Worm (Caenorhabditis elegans) whole organism, young adult: Measurements from ENCODE around the gene C37H5.5.

Experiments used
- F22D6.2 ChIP-seq: sonication (generic microtip); optimal IDR thresholded peaks from 2 replicates; lab custom pipeline; 2016; ENCODE audit warnings: mild to moderate bottlenecking, missing genetic modification characterization, missing compliant biosample characterization
- F33H1.4 ChIP-seq: fragments of 200-800 bp; sonication (Bioruptor generic); IDR thresholded peaks from 2 replicates; pipeline ENCODE4 v1.3.6; 2022; ENCODE audit warnings: missing genetic modification reagents, missing genetic modification characterization, missing compliant biosample characterization
- F52B5.7 ChIP-seq: sonication (generic microtip); optimal IDR thresholded peaks from 2 replicates; lab custom pipeline; 2016; ENCODE audit warnings: mild to moderate bottlenecking, missing genetic modification characterization, missing compliant biosample characterization
- F57C9.4 ChIP-seq: sonication (generic microtip); optimal IDR thresholded peaks from 2 replicates; lab custom pipeline; 2017; ENCODE audit warnings: mild to moderate bottlenecking, missing genetic modification characterization, missing compliant biosample characterization
- K12H6.12 ChIP-seq: fragments of 200-800 bp; sonication (Bioruptor generic); optimal IDR thresholded peaks from 2 replicates; lab custom pipeline; 2018; ENCODE audit warnings: mild to moderate bottlenecking, missing genetic modification characterization, missing compliant biosample characterization
- Y79H2A.3 ChIP-seq: fragments of 200-800 bp; sonication (Bioruptor generic); conservative IDR thresholded peaks from 2 replicates; pipeline ENCODE4 v1.3.6; 2022; ENCODE audit warnings: missing genetic modification reagents, missing genetic modification characterization, missing compliant biosample characterization
- Y95B8A.8 ChIP-seq: fragments of 200-800 bp; sonication (Bioruptor generic); IDR thresholded peaks from 2 replicates; pipeline ENCODE4 v1.3.6; 2022; ENCODE audit warnings: missing genetic modification reagents, missing genetic modification characterization, missing compliant biosample characterization
- aptf-2 ChIP-seq: fragments of 200-800 bp; sonication (Bioruptor generic); conservative IDR thresholded peaks from 2 replicates; pipeline ENCODE4 v1.3.6; 2022; ENCODE audit warnings: missing genetic modification reagents, missing genetic modification characterization, missing compliant biosample characterization
- attf-3 ChIP-seq: fragments of 200-800 bp; sonication (Bioruptor generic); conservative IDR thresholded peaks from 2 replicates; pipeline ENCODE4 v1.3.6; 2022; ENCODE audit warnings: missing genetic modification reagents, missing genetic modification characterization, missing compliant biosample characterization
- attf-6 ChIP-seq: fragments of 200-800 bp; sonication (Bioruptor generic); IDR thresholded peaks from 2 replicates; pipeline ENCODE4 v1.3.6; 2022; ENCODE audit warnings: missing genetic modification reagents, missing genetic modification characterization, missing compliant biosample characterization
- bed-1 ChIP-seq: fragments of 200-800 bp; sonication (Bioruptor generic); IDR thresholded peaks from 2 replicates; pipeline ENCODE4 v1.3.6; 2022; ENCODE audit warnings: missing genetic modification reagents, missing genetic modification characterization, missing compliant biosample characterization
- bed-2 ChIP-seq: fragments of 200-800 bp; sonication (Bioruptor generic); IDR thresholded peaks from 2 replicates; pipeline ENCODE4 v1.3.6; 2022; ENCODE audit warnings: missing genetic modification reagents, missing genetic modification characterization, missing compliant biosample characterization
- cebp-1 ChIP-seq, 2 experiments: fragments of 200-800 bp in 1 of 2; sonication (Bioruptor generic) in 1 of 2; sonication (generic microtip) in 1 of 2; IDR thresholded peaks in 1 of 2; optimal IDR thresholded peaks in 1 of 2; 2 replicates each; pipeline versions ENCODE4 v1.3.6 to Lab custom; 2017 to 2022; ENCODE audit warnings: missing compliant biosample characterization in 2 of 2, missing genetic modification characterization in 2 of 2, mild to moderate bottlenecking in 1 of 2, missing genetic modification reagents in 1 of 2, moderate library complexity in 1 of 2
- ceh-100 ChIP-seq: fragments of 200-800 bp; sonication (Bioruptor generic); IDR thresholded peaks from 2 replicates; pipeline ENCODE4 v1.3.6; 2022; ENCODE audit warnings: missing genetic modification reagents, missing genetic modification characterization, missing compliant biosample characterization
- ceh-58 ChIP-seq: fragments of 200-800 bp; sonication (Bioruptor generic); IDR thresholded peaks from 2 replicates; pipeline ENCODE4 v1.3.6; 2022; ENCODE audit warnings: missing genetic modification characterization, missing compliant biosample characterization
- dox-1 ChIP-seq: fragments of 200-800 bp; sonication (Bioruptor generic); IDR thresholded peaks from 2 replicates; pipeline ENCODE4 v1.3.6; 2022; ENCODE audit warnings: missing genetic modification reagents, missing genetic modification characterization, missing compliant biosample characterization
- dpl-1 ChIP-seq: fragments of 150-350 bp; optimal IDR thresholded peaks from 2 replicates; lab custom pipeline; 2014; ENCODE audit warnings: missing biosample characterization, missing genetic modification reagents, missing genetic modification characterization
- egl-44 ChIP-seq: fragments of 200-800 bp; sonication (Bioruptor generic); IDR thresholded peaks from 2 replicates; pipeline ENCODE4 v1.3.6; 2022; ENCODE audit warnings: missing genetic modification reagents, missing genetic modification characterization, missing compliant biosample characterization
- hlh-26 ChIP-seq: fragments of 200-800 bp; sonication (Bioruptor generic); conservative IDR thresholded peaks from 2 replicates; pipeline ENCODE4 v1.3.6; 2022; ENCODE audit warnings: missing genetic modification reagents, missing genetic modification characterization, missing compliant biosample characterization
- hmg-1.2 ChIP-seq: fragments of 200-800 bp; sonication (Bioruptor generic); IDR thresholded peaks from 2 replicates; pipeline ENCODE4 v1.3.6; 2022; ENCODE audit warnings: missing genetic modification reagents, missing genetic modification characterization, missing compliant biosample characterization
- hsf-1 ChIP-seq: fragments of 200-800 bp; sonication (Bioruptor generic); IDR thresholded peaks from 2 replicates; pipeline ENCODE4 v1.3.6; 2022; ENCODE audit warnings: missing genetic modification reagents, missing genetic modification characterization, missing compliant biosample characterization
- let-526 ChIP-seq: fragments of 200-800 bp; sonication (Bioruptor generic); IDR thresholded peaks from 2 replicates; pipeline ENCODE4 v1.3.6; 2022; ENCODE audit warnings: missing genetic modification reagents, missing genetic modification characterization, missing compliant biosample characterization
- lsl-1 ChIP-seq: fragments of 200-800 bp; sonication (Bioruptor generic); optimal IDR thresholded peaks from 2 replicates; lab custom pipeline; 2018; ENCODE audit warnings: mild to moderate bottlenecking, missing genetic modification characterization, moderate library complexity, missing compliant biosample characterization
- madf-10 ChIP-seq: sonication (generic microtip); optimal IDR thresholded peaks from 2 replicates; lab custom pipeline; 2016; ENCODE audit warnings: mild to moderate bottlenecking, missing genetic modification characterization, missing compliant biosample characterization
- madf-6 ChIP-seq: fragments of 200-800 bp; sonication (Bioruptor generic); IDR thresholded peaks from 2 replicates; pipeline ENCODE4 v1.3.6; 2022; ENCODE audit warnings: missing genetic modification reagents, missing genetic modification characterization, missing compliant biosample characterization
- madf-8 ChIP-seq: fragments of 200-800 bp; sonication (Bioruptor generic); conservative IDR thresholded peaks from 2 replicates; pipeline ENCODE4 v1.3.6; 2022; ENCODE audit warnings: missing genetic modification reagents, missing genetic modification characterization, missing compliant biosample characterization
- mel-28 ChIP-seq: sonication (generic microtip); optimal IDR thresholded peaks from 2 replicates; lab custom pipeline; 2016; ENCODE audit warnings: borderline replicate concordance, mild to moderate bottlenecking, missing genetic modification characterization, missing compliant biosample characterization
- nfya-1 ChIP-seq: sonication (generic microtip); optimal IDR thresholded peaks from 2 replicates; lab custom pipeline; 2017; ENCODE audit warnings: antibody characterized with exemption, missing compliant biosample characterization, missing genetic modification characterization, borderline replicate concordance; ENCODE audit not compliant: insufficient read depth
- nfyb-1 ChIP-seq: fragments of 200-800 bp; sonication (Bioruptor generic); IDR thresholded peaks from 2 replicates; pipeline ENCODE4 v1.3.6; 2022; ENCODE audit warnings: missing genetic modification reagents, missing genetic modification characterization, missing compliant biosample characterization
- nhr-179 ChIP-seq: sonication (generic microtip); optimal IDR thresholded peaks from 2 replicates; lab custom pipeline; 2016; ENCODE audit warnings: mild to moderate bottlenecking, missing genetic modification characterization, missing compliant biosample characterization
- nhr-80 ChIP-seq: sonication (generic microtip); optimal IDR thresholded peaks from 2 replicates; lab custom pipeline; 2016; ENCODE audit warnings: missing genetic modification characterization, missing compliant biosample characterization
- pbrm-1 ChIP-seq: fragments of 200-800 bp; sonication (Bioruptor generic); IDR thresholded peaks from 2 replicates; pipeline ENCODE4 v1.3.6; 2022; ENCODE audit warnings: missing genetic modification reagents, missing genetic modification characterization, missing compliant biosample characterization
- rcor-1 ChIP-seq: fragments of 200-800 bp; sonication (Bioruptor generic); IDR thresholded peaks from 2 replicates; pipeline ENCODE4 v1.3.6; 2022; ENCODE audit warnings: missing genetic modification reagents, missing genetic modification characterization, missing compliant biosample characterization
- rec-8 ChIP-seq, 2 experiments: sonication (generic microtip); optimal IDR thresholded peaks; 2 replicates each; lab custom pipeline; 2016; ENCODE audit warnings: mild to moderate bottlenecking in 2 of 2, missing genetic modification characterization in 2 of 2, missing genetic modification reagents in 2 of 2, missing genotype in 2 of 2, missing biosample characterization in 1 of 2, missing compliant biosample characterization in 1 of 2, moderate library complexity in 1 of 2
- rpc-1 ChIP-seq, 2 experiments: fragments of 150-350 bp in 1 of 2; sonication (generic microtip) in 1 of 2; optimal IDR thresholded peaks; 2 replicates each; lab custom pipeline; 2014 to 2018; ENCODE audit warnings: missing biosample characterization in 1 of 2, missing genetic modification characterization in 1 of 2, missing genetic modification reagents in 1 of 2, missing genotype in 1 of 2
- sdz-38 ChIP-seq: sonication (generic microtip); optimal IDR thresholded peaks from 2 replicates; lab custom pipeline; 2016; ENCODE audit warnings: missing genotype, missing genetic modification characterization, missing compliant biosample characterization
- snpc-1.1 ChIP-seq: sonication (generic microtip); optimal IDR thresholded peaks from 2 replicates; lab custom pipeline; 2017; ENCODE audit warnings: missing genetic modification characterization, mild to moderate bottlenecking, missing compliant biosample characterization, antibody characterized with exemption, moderate library complexity, missing genotype, missing genetic modification reagents; ENCODE audit not compliant: insufficient read depth
- sptf-2 ChIP-seq: fragments of 200-800 bp; sonication (Bioruptor generic); optimal IDR thresholded peaks from 2 replicates; lab custom pipeline; 2018; ENCODE audit warnings: mild to moderate bottlenecking, missing genetic modification characterization, missing compliant biosample characterization
- xnd-1 ChIP-seq: sonication (generic microtip); optimal IDR thresholded peaks from 2 replicates; lab custom pipeline; 2016; ENCODE audit warnings: missing genotype, missing genetic modification reagents, missing genetic modification characterization, missing compliant biosample characterization
- ztf-26 ChIP-seq: sonication (generic microtip); optimal IDR thresholded peaks from 2 replicates; lab custom pipeline; 2017; ENCODE audit warnings: missing genetic modification characterization, missing compliant biosample characterization
- ztf-28 ChIP-seq: fragments of 200-800 bp; sonication (Bioruptor generic); IDR thresholded peaks from 2 replicates; pipeline ENCODE4 v1.3.6; 2022; ENCODE audit warnings: missing genetic modification reagents, missing genetic modification characterization, missing compliant biosample characterization
- ztf-6 ChIP-seq: fragments of 200-800 bp; sonication (Bioruptor generic); IDR thresholded peaks from 2 replicates; pipeline ENCODE4 v1.3.6; 2022; ENCODE audit warnings: missing genetic modification reagents, missing genetic modification characterization, missing compliant biosample characterization

C37H5.5 gene

ce11 chrV:4847424-4847823, 20.3 kb downstream of the C37H5.5 start, which contains the start of gene abhd-5.1 (continued):
- TF ChIP-seq nfyb-1 (peak; percentile 29), attf-3 (no peak), attf-6 (no peak), nhr-179 (tag; lab: Kevin White, UChicago) (no peak), mel-28 (tag; lab: Kevin White, UChicago) (no peak), rcor-1 (GFP tag; lab: Robert Waterston, UW) (no peak), nhr-80 (peak; percentile 11), K12H6.12 (no peak), F33H1.4 (no peak), Y79H2A.3 (GFP tag; lab: Robert Waterston, UW) (no peak), hsf-1 (no peak), sptf-2 (GFP tag; lab: Kevin White, UChicago) (no peak), bed-1 (GFP tag; lab: Robert Waterston, UW) (no peak)

- TF ChIP-seq let-526 (no peak), rec-8 (tag; optimal IDR thresholded peaks at IDR 0.05; lab: Kevin White, UChicago) (no peak), ceh-100 (GFP tag; lab: Robert Waterston, UW) (no peak), rpc-1 (optimal IDR thresholded peaks at IDR 0.05; lab: Kevin White, UChicago) (no peak), rpc-1 (tag; optimal IDR thresholded peaks at IDR 0.05; lab: Kevin White, UChicago) (no peak), dpl-1 (no peak), ztf-6 (no peak), madf-6 (GFP tag; lab: Robert Waterston, UW) (no peak), dox-1 (GFP tag; lab: Robert Waterston, UW) (no peak), F22D6.2 (tag; lab: Kevin White, UChicago) (no peak), mel-28 (tag; lab: Kevin White, UChicago) (no peak), lsl-1 (GFP tag; lab: Kevin White, UChicago) (no peak), hmg-1.2 (no peak), sdz-38 (tag; lab: Kevin White, UChicago) (no peak), egl-44 (GFP tag; lab: Robert Waterston, UW) (no peak), ceh-58 (GFP tag; lab: Robert Waterston, UW) (no peak), Y95B8A.8 (no peak), xnd-1 (tag; lab: Kevin White, UChicago) (no peak)
Measured at ce11 chrV:4850446-4850845, 23.3 kb downstream of the C37H5.5 start.

ce11 chrV:4851138-4851537, 24.0 kb downstream of the C37H5.5 start, which contains the start of gene nex-4:
Gene nex-4, plus strand, starts transcription at chrV:4851438.
- TF ChIP-seq ztf-28 (GFP tag; lab: Robert Waterston, UW): no peak
- TF ChIP-seq F52B5.7: no peak
- TF ChIP-seq sptf-2 (GFP tag; lab: Kevin White, UChicago): no peak
- TF ChIP-seq F33H1.4: no peak
- TF ChIP-seq, all 124 proteins: peak for 0

- no peak for TF ChIP-seq cebp-1 (GFP tag; IDR thresholded peaks at IDR 0.05; lab: Robert Waterston, UW)
- TF ChIP-seq cebp-1 (tag; optimal IDR thresholded peaks at IDR 0.05; lab: Kevin White, UChicago): no peak
- no peak for TF ChIP-seq K12H6.12
- no peak for TF ChIP-seq dox-1 (GFP tag; lab: Robert Waterston, UW)
- TF ChIP-seq nhr-179 (tag; lab: Kevin White, UChicago): no peak
- TF ChIP-seq hlh-26 (GFP tag; lab: Robert Waterston, UW): no peak
- TF ChIP-seq pbrm-1 (GFP tag; lab: Robert Waterston, UW): no peak
- no peak for TF ChIP-seq F52B5.7
- TF ChIP-seq madf-8 (GFP tag; lab: Robert Waterston, UW): no peak
- no peak for TF ChIP-seq aptf-2 (GFP tag; lab: Robert Waterston, UW)
- TF ChIP-seq nfya-1 (tag; lab: Kevin White, UChicago): no peak
- TF ChIP-seq snpc-1.1: no peak
- TF ChIP-seq F57C9.4 (tag; lab: Kevin White, UChicago): no peak
- TF ChIP-seq ztf-26 (tag; lab: Kevin White, UChicago): no peak
- no peak for TF ChIP-seq hsf-1
- no peak for TF ChIP-seq bed-2 (GFP tag; lab: Robert Waterston, UW)
- no peak for TF ChIP-seq xnd-1 (tag; lab: Kevin White, UChicago)
- TF ChIP-seq madf-10: no peak
Measured at ce11 chrV:4851969-4852368, 24.8 kb downstream of the C37H5.5 start.
